Worm (Caenorhabditis elegans): ENCODE results near the gene C32D5.12.

C32D5.12 gene

ce11 chrII:6339948-6340347 lies 18.9 kb downstream of the C32D5.12 start, which contains the start of gene C32D5.7:
Gene C32D5.7, minus strand, starts transcription at chrII:6340048.
- TF ChIP-seq gmeb-2 (tag; optimal IDR thresholded peaks at IDR 0.05): no peak
- TF ChIP-seq ttx-3 (tag; optimal IDR thresholded peaks at IDR 0.05): no peak
- TF ChIP-seq eyg-1 (tag; optimal IDR thresholded peaks at IDR 0.05): no peak
- no peak for TF ChIP-seq F13H6.1 (tag; optimal IDR thresholded peaks at IDR 0.05)
- TF ChIP-seq tbx-2 (tag; optimal IDR thresholded peaks at IDR 0.05): no peak
- TF ChIP-seq hlh-13 (GFP tag; optimal IDR thresholded peaks at IDR 0.05): no peak
- TF ChIP-seq C38D4.7 (GFP tag; optimal IDR thresholded peaks at IDR 0.05): no peak
- no peak for TF ChIP-seq madf-2 (tag; optimal IDR thresholded peaks at IDR 0.05)
- no peak for TF ChIP-seq nhr-11 (tag; optimal IDR thresholded peaks at IDR 0.05)
- no peak for TF ChIP-seq lim-6 (tag; optimal IDR thresholded peaks at IDR 0.05)
- no peak for TF ChIP-seq ceh-45 (GFP tag; IDR thresholded peaks at IDR 0.05)

ce11 chrII:6339511-6339910 lies 19.3 kb downstream of the C32D5.12 start:
- TF ChIP-seq K09A11.1 (tag; optimal IDR thresholded peaks at IDR 0.05; ENCODE audit: insufficient read depth): no peak
- peak; percentile 41 for TF ChIP-seq dve-1 (tag; optimal IDR thresholded peaks at IDR 0.05)

ce11 chrII:6335358-6335757 lies 23.4 kb downstream of the C32D5.12 start, which contains the start of gene C32D5.14:
Gene C32D5.14, plus strand, starts transcription at chrII:6335488.
- TF ChIP-seq unc-55 (GFP tag; optimal IDR thresholded peaks at IDR 0.05) (no peak), ama-1 (optimal IDR thresholded peaks at IDR 0.05) (no peak), hlh-6 (tag; optimal IDR thresholded peaks at IDR 0.05) (no peak), fkh-6 (tag; optimal IDR thresholded peaks at IDR 0.05) (no peak), nfya-1 (tag; optimal IDR thresholded peaks at IDR 0.05) (no peak), ceh-6 (GFP tag; optimal IDR thresholded peaks at IDR 0.05) (no peak), che-1 (tag; optimal IDR thresholded peaks at IDR 0.05) (no peak), ceh-34 (tag; optimal IDR thresholded peaks at IDR 0.05) (no peak), pag-3 (tag; optimal IDR thresholded peaks at IDR 0.05; ENCODE audit: borderline replicate concordance) (no peak), C08G9.2 (tag; optimal IDR thresholded peaks at IDR 0.05) (no peak), fkh-10 (GFP tag; optimal IDR thresholded peaks at IDR 0.05) (no peak), elt-2 (tag; optimal IDR thresholded peaks at IDR 0.05) (no peak), gmeb-2 (tag; optimal IDR thresholded peaks at IDR 0.05) (no peak), T23F11.4 (GFP tag; optimal IDR thresholded peaks at IDR 0.05) (no peak), ceh-2 (tag; optimal IDR thresholded peaks at IDR 0.05) (no peak), ceh-45 (GFP tag; IDR thresholded peaks at IDR 0.05) (no peak)

ce11 chrII:6334745-6335260 lies 24.0 kb downstream of the C32D5.12 start:
- no peak for TF ChIP-seq ceh-18 (tag; optimal IDR thresholded peaks at IDR 0.05)
- TF ChIP-seq C08G9.2 (tag; optimal IDR thresholded peaks at IDR 0.05): no peak
- TF ChIP-seq unc-55 (GFP tag; optimal IDR thresholded peaks at IDR 0.05): no peak
- no peak for TF ChIP-seq sdc-2 (tag; optimal IDR thresholded peaks at IDR 0.05)
- no peak for TF ChIP-seq tbx-2 (tag; optimal IDR thresholded peaks at IDR 0.05)
- no peak for TF ChIP-seq unc-42 (tag; optimal IDR thresholded peaks at IDR 0.05)
- no peak for TF ChIP-seq ceh-31 (tag; optimal IDR thresholded peaks at IDR 0.05)
- no peak for TF ChIP-seq npax-4 (tag; optimal IDR thresholded peaks at IDR 0.05)
- TF ChIP-seq C38D4.7 (GFP tag; optimal IDR thresholded peaks at IDR 0.05): no peak
- TF ChIP-seq elt-2 (tag; optimal IDR thresholded peaks at IDR 0.05): no peak
- no peak for TF ChIP-seq zip-5 (tag; optimal IDR thresholded peaks at IDR 0.05)
- TF ChIP-seq elt-4 (tag; optimal IDR thresholded peaks at IDR 0.05): no peak
- TF ChIP-seq T23F11.4 (GFP tag; optimal IDR thresholded peaks at IDR 0.05): no peak
- TF ChIP-seq mec-3 (tag; optimal IDR thresholded peaks at IDR 0.05; ENCODE audit: borderline replicate concordance): no peak
- no peak for TF ChIP-seq hlh-30 (tag; optimal IDR thresholded peaks at IDR 0.05; ENCODE audit: insufficient read depth)
- TF ChIP-seq pros-1 (tag; optimal IDR thresholded peaks at IDR 0.05): no peak
- TF ChIP-seq pha-4 (tag; optimal IDR thresholded peaks at IDR 0.05): no peak
